Worm (Caenorhabditis elegans) whole organism, L4 larva: Measurements from ENCODE around the gene F28C6.8.

Source experiments
- dpl-1 ChIP-seq: fragments of 150-350 bp; optimal IDR thresholded peaks from 2 replicates; lab custom pipeline; 2014; ENCODE audit warnings: missing biosample characterization, missing genetic modification reagents, missing genetic modification characterization
- dve-1 ChIP-seq: sonication (generic microtip); optimal IDR thresholded peaks from 2 replicates; lab custom pipeline; 2017; ENCODE audit warnings: antibody characterized with exemption, mild to moderate bottlenecking, missing genetic modification characterization, missing compliant biosample characterization; ENCODE audit not compliant: insufficient read depth
- mdl-1 ChIP-seq, 2 experiments: fragments of 150-350 bp in 1 of 2; sonication (generic microtip) in 1 of 2; optimal IDR thresholded peaks; 2 replicates each; lab custom pipeline; 2014 to 2017; ENCODE audit warnings: missing biosample characterization in 2 of 2, missing genetic modification characterization in 2 of 2
- mxl-3 ChIP-seq: fragments of 200-800 bp; sonication (Bioruptor generic); optimal IDR thresholded peaks from 2 replicates; lab custom pipeline; 2018; ENCODE audit warnings: mild to moderate bottlenecking, missing genetic modification characterization, missing compliant biosample characterization
- nhr-11 ChIP-seq: fragments of 150-350 bp; optimal IDR thresholded peaks from 2 replicates; lab custom pipeline; 2014; ENCODE audit warnings: missing biosample characterization, missing genetic modification characterization
- pqm-1 ChIP-seq: sonication (generic microtip); optimal IDR thresholded peaks from 2 replicates; lab custom pipeline; 2017; ENCODE audit warnings: missing biosample characterization, missing genetic modification characterization
- zag-1 ChIP-seq: fragments of 150-350 bp; optimal IDR thresholded peaks from 2 replicates; lab custom pipeline; 2014; ENCODE audit warnings: missing biosample characterization, missing genetic modification characterization
- ztf-11 ChIP-seq: fragments of 150-350 bp; optimal IDR thresholded peaks from 2 replicates; lab custom pipeline; 2014; ENCODE audit warnings: missing biosample characterization, missing genetic modification characterization

DNA sequence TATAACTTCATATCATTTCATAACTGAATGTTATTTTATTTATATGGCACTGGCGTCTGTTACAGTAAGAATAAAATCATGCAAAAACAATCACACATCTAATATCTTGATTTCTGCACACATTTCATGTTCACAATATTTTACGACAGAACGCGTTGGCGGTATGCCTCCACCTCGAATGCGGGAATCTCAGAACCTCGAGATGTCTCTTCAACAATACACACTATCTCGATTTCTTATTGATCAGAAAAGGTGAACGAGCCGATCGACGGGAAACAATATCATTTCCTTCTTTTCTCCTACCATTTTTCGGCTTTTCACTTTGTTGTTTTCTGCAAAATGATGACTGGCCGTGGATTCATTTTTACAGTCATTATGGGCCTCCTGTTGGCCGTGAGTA, 1.0 kb downstream of the F28C6.8 start, which contains the start of gene F28C6.10:
- TF ChIP-seq mxl-3 (GFP tag; lab: Kevin White, UChicago) (no peak), dpl-1 (GFP tag; lab: Kevin White, UChicago) (no peak), mdl-1 (tag; optimal IDR thresholded peaks at IDR 0.05; lab: Kevin White, UChicago) (no peak), ztf-11 (no peak), nhr-11 (tag; lab: Kevin White, UChicago) (no peak), pqm-1 (tag; lab: Kevin White, UChicago) (no peak), zag-1 (tag; lab: Kevin White, UChicago) (no peak), dve-1 (tag; lab: Kevin White, UChicago) (no peak)
